Worm (Caenorhabditis elegans): ENCODE results near the gene F45H10.5.
A peak's percentile ranks its signal among the peaks of the same experiment; 100 is the strongest.

F45H10.5 gene

DNA sequence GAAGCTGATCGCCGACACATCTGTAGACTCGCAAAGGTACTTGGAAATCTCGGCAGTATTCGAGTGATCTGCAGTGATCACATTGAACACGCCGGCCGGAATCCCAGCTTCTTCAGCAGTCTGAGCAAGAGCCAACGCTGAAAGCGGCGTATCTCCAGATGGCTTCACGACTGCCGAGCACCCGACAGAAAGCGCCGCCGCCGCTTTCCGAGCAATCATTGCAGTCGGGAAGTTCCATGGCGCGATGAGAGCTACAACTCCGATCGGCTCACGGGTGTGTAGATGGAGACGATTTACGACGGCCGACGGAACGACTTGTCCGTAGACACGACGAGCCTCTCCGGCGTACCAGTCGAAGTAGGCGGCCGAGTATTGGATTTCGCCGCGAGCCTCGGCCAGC, 11.8 kb upstream of the F45H10.5 start:
- no peak for TF ChIP-seq spr-1 (tag; optimal IDR thresholded peaks at IDR 0.05)
- no peak for TF ChIP-seq mdl-1 (tag; optimal IDR thresholded peaks at IDR 0.05)
- no peak for TF ChIP-seq mep-1 (tag; optimal IDR thresholded peaks at IDR 0.05)
- TF ChIP-seq lin-1 (GFP tag; IDR thresholded peaks at IDR 0.05), result no peak
- peak; percentile 87 for TF ChIP-seq set-16 (GFP tag; IDR thresholded peaks at IDR 0.05)
- no peak for TF ChIP-seq ztf-11 (tag; optimal IDR thresholded peaks at IDR 0.05)
- TF ChIP-seq daf-8 (GFP tag; IDR thresholded peaks at IDR 0.05), result 0 out of 2 replicates have a peak, but pooled peaks have one; percentile 26
- peak; percentile 23; the same call in 1 of the 2 replicates for TF ChIP-seq egl-43 (GFP tag; IDR thresholded peaks at IDR 0.05)
- TF ChIP-seq tag-97 (GFP tag; IDR thresholded peaks at IDR 0.05), result no peak
- TF ChIP-seq ztf-7 (tag; optimal IDR thresholded peaks at IDR 0.05), result no peak
- TF ChIP-seq lin-15B (tag; optimal IDR thresholded peaks at IDR 0.05), result no peak
- no peak for TF ChIP-seq unc-62 (GFP tag; optimal IDR thresholded peaks at IDR 0.05 in 1 of 2)
- TF ChIP-seq unc-62 (tag; optimal IDR thresholded peaks at IDR 0.05), result no peak
- TF ChIP-seq dmd-6 (GFP tag; IDR thresholded peaks at IDR 0.05), result no peak
- TF ChIP-seq daf-12 (tag; optimal IDR thresholded peaks at IDR 0.05), result no peak
- TF ChIP-seq lim-7 (GFP tag; IDR thresholded peaks at IDR 0.05), result no peak

DNA sequence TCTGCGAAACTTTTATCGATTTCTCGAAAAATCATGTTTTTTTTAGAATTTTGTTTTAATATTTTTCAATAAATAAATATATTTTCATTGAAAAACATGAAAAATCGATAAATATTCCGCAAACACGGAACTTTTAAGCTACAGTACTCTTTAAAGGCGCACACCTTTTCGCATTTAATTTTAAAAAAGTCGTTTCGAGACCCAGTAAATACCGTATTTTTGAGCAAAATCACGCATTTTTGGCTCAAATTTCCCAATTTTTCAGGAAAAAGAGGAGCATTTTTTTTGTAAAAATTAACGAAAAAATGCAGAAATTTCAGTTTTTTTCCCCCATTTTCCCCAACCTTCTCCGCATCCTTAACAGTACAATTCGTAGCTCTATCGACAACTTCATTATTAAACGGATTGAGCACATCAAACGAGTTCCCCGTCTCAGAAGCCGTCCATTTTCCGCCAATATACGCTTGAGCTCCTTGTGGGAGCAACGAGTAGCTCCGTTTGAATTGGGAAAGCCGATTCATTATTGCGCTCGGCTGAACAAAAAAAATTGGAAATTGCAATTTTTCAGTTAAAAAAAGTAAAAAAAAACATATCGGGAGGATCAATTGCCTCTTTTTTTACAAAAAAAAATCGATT, 10.3 kb upstream of the F45H10.5 start, which contains the start of gene alh-7:
Gene alh-7 (minus strand): TSS at position 533 of the 636 bp plus-strand sequence.
- TF ChIP-seq lin-29 (GFP tag; IDR thresholded peaks at IDR 0.05), result no peak
- no peak for TF ChIP-seq mdl-1 (tag; optimal IDR thresholded peaks at IDR 0.05)
- peak; percentile 32 for TF ChIP-seq lin-38 (GFP tag; IDR thresholded peaks at IDR 0.05)
- TF ChIP-seq mdt-29 (GFP tag; IDR thresholded peaks at IDR 0.05), result no peak
- TF ChIP-seq egl-27 (tag; optimal IDR thresholded peaks at IDR 0.05), result no peak
- TF ChIP-seq lin-13 (GFP tag; optimal IDR thresholded peaks at IDR 0.05), result no peak
- peak in 1 of 2 experiments; percentile 57 for TF ChIP-seq unc-62 (GFP tag; optimal IDR thresholded peaks at IDR 0.05 in 1 of 2)
- TF ChIP-seq unc-62 (tag; optimal IDR thresholded peaks at IDR 0.05), result no peak
- no peak for TF ChIP-seq hlh-30 (tag; optimal IDR thresholded peaks at IDR 0.05; ENCODE audit: insufficient read depth)
- TF ChIP-seq nhr-42 (GFP tag; IDR thresholded peaks at IDR 0.05), result peak; percentile 60; the same call in 1 of the 2 replicates
- no peak for TF ChIP-seq snpc-1.2 (GFP tag; IDR thresholded peaks at IDR 0.05)
- no peak for TF ChIP-seq daf-8 (GFP tag; IDR thresholded peaks at IDR 0.05)
- TF ChIP-seq ceh-62 (tag; optimal IDR thresholded peaks at IDR 0.05), result no peak
- TF ChIP-seq dve-1 (tag; optimal IDR thresholded peaks at IDR 0.05; ENCODE audit: insufficient read depth), result no peak
- TF ChIP-seq Y5F2A.4 (GFP tag; optimal IDR thresholded peaks at IDR 0.05), result peak; percentile 33
- no peak for TF ChIP-seq php-3 (GFP tag; IDR thresholded peaks at IDR 0.05)
- peak; percentile 64 for TF ChIP-seq ama-1 (optimal IDR thresholded peaks at IDR 0.05)

ce11 chrII:13492948-13493347, 8.7 kb upstream of the F45H10.5 start, which contains the start of gene F45H10.2:
TSS of gene F45H10.2 (minus strand) at chrII:13493048.
- TF ChIP-seq lin-38 (GFP tag; IDR thresholded peaks at IDR 0.05), result peak; percentile 30; the same call in 1 of the 2 replicates
- TF ChIP-seq rbr-2 (tag; optimal IDR thresholded peaks at IDR 0.05), result no peak
- no peak for TF ChIP-seq zip-2 (tag; optimal IDR thresholded peaks at IDR 0.05)
- TF ChIP-seq ceh-32 (tag; optimal IDR thresholded peaks at IDR 0.05; ENCODE audit: poor library complexity), result no peak
- no peak for TF ChIP-seq madf-5 (GFP tag; IDR thresholded peaks at IDR 0.05)
- no peak for TF ChIP-seq nhr-41 (GFP tag; IDR thresholded peaks at IDR 0.05)

- TF ChIP-seq set-16 (GFP tag; IDR thresholded peaks at IDR 0.05) (peak; percentile 88), zip-2 (tag; optimal IDR thresholded peaks at IDR 0.05) (no peak), F10B5.3 (tag; optimal IDR thresholded peaks at IDR 0.05) (no peak), ztf-11 (tag; optimal IDR thresholded peaks at IDR 0.05) (no peak)
Observed at ce11 chrII:13494175-13494650, 7.5 kb upstream of the F45H10.5 start, which contains the start of gene ndua-7. TSS of gene ndua-7 (minus strand) at chrII:13494600.
